Fruit fly (Drosophila melanogaster) whole organism, embryonic: ENCODE measurements around the gene Girdin.

Source experiments
- Bteb2 ChIP-seq: fragments of 200-800 bp; sonication (Bioruptor generic); optimal IDR thresholded peaks from 2 replicates; lab custom pipeline; 2016; ENCODE audit warnings: missing biosample characterization, missing genetic modification characterization
- CG11456 ChIP-seq: fragments of 200-800 bp; sonication (Bioruptor generic); IDR thresholded peaks from 3 replicates; pipeline ENCODE4 v1.3.6; 2022; ENCODE audit warnings: missing biosample characterization, missing genetic modification characterization
- CG12071 ChIP-seq: fragments of 200-800 bp; sonication (Bioruptor generic); optimal IDR thresholded peaks from 3 replicates; lab custom pipeline; 2018; ENCODE audit warnings: missing biosample characterization, mild to moderate bottlenecking, missing genetic modification characterization
- CG13296 ChIP-seq: fragments of 200-800 bp; sonication (Bioruptor generic); optimal IDR thresholded peaks from 3 replicates; lab custom pipeline; 2018; ENCODE audit warnings: missing biosample characterization, mild to moderate bottlenecking, missing genetic modification characterization
- CG15601 ChIP-seq: fragments of 200-800 bp; sonication (Bioruptor generic); optimal IDR thresholded peaks from 3 replicates; lab custom pipeline; 2019; ENCODE audit warnings: missing biosample characterization, mild to moderate bottlenecking, missing genetic modification characterization, moderate library complexity
- CG2116 ChIP-seq: fragments of 200-800 bp; sonication (Bioruptor generic); optimal IDR thresholded peaks from 3 replicates; lab custom pipeline; 2018; ENCODE audit warnings: missing biosample characterization, mild to moderate bottlenecking, missing genetic modification characterization
- CG2129 ChIP-seq: fragments of 200-800 bp; sonication (Bioruptor generic); IDR thresholded peaks from 2 replicates; pipeline ENCODE4 v1.3.6; 2022; ENCODE audit warnings: missing biosample characterization, missing genetic modification characterization; ENCODE audit not compliant: partially characterized antibody
- CG2712 ChIP-seq: fragments of 200-800 bp; optimal IDR thresholded peaks from 3 replicates; lab custom pipeline; 2019; ENCODE audit warnings: missing biosample characterization, mild to moderate bottlenecking, missing genetic modification characterization, moderate library complexity
- CG31365 ChIP-seq: fragments of 200-800 bp; sonication (Bioruptor generic); optimal IDR thresholded peaks from 2 replicates; lab custom pipeline; 2018; ENCODE audit warnings: missing biosample characterization, mild to moderate bottlenecking, missing genetic modification characterization
- CG34376 ChIP-seq: fragments of 200-800 bp; sonication (Bioruptor generic); optimal IDR thresholded peaks from 2 replicates; lab custom pipeline; 2018; ENCODE audit warnings: missing biosample characterization, mild to moderate bottlenecking, missing genetic modification characterization
- CG7839 ChIP-seq: fragments of 200-800 bp; sonication (Bioruptor generic); optimal IDR thresholded peaks from 3 replicates; lab custom pipeline; 2018; ENCODE audit warnings: missing biosample characterization, mild to moderate bottlenecking, missing genetic modification characterization, moderate library complexity
- D19A ChIP-seq: fragments of 200-800 bp; optimal IDR thresholded peaks from 3 replicates; lab custom pipeline; 2019; ENCODE audit warnings: missing biosample characterization, mild to moderate bottlenecking, missing genetic modification characterization, moderate library complexity
- Deaf1 ChIP-seq: fragments of 200-800 bp; optimal IDR thresholded peaks from 3 replicates; lab custom pipeline; 2019; ENCODE audit warnings: missing biosample characterization, mild to moderate bottlenecking, missing genetic modification characterization, moderate library complexity
- Dfd ChIP-seq, 2 experiments: fragments of >200 bp; optimal IDR thresholded peaks; 2 replicates each; lab custom pipeline; 2017; ENCODE audit warnings: missing biosample characterization in 2 of 2, missing genetic modification characterization in 2 of 2
- Dll ChIP-seq: fragments of 200-800 bp; sonication (Bioruptor generic); IDR thresholded peaks from 4 replicates; pipeline ENCODE4 v1.3.6; 2022; ENCODE audit warnings: missing biosample characterization, missing genetic modification characterization; ENCODE audit not compliant: partially characterized antibody
- Doc2 ChIP-seq: fragments of 200-800 bp; sonication (Bioruptor generic); IDR thresholded peaks from 2 replicates; pipeline ENCODE4 v1.3.6; 2022; ENCODE audit warnings: missing biosample characterization, missing genetic modification characterization
- Elba2 ChIP-seq: fragments of 200-800 bp; sonication (Bioruptor generic); optimal IDR thresholded peaks from 3 replicates; lab custom pipeline; 2016; ENCODE audit warnings: missing biosample characterization, missing genetic modification characterization
- GATAe ChIP-seq: fragments of 200-800 bp; sonication (Bioruptor generic); conservative IDR thresholded peaks from 2 replicates; pipeline ENCODE4 v1.3.6; 2022; ENCODE audit warnings: missing biosample characterization, missing genetic modification characterization
- H15 ChIP-seq: fragments of 200-800 bp; sonication (Bioruptor generic); IDR thresholded peaks from 3 replicates; pipeline ENCODE4 v1.3.6; 2022; ENCODE audit warnings: missing biosample characterization, missing genetic modification characterization
- H2.0 ChIP-seq: fragments of 200-800 bp; sonication (Bioruptor generic); IDR thresholded peaks from 2 replicates; pipeline ENCODE4 v1.3.6; 2022; ENCODE audit warnings: missing biosample characterization, missing genetic modification characterization
- HLH4C ChIP-seq: fragments of 200-800 bp; sonication (Bioruptor generic); IDR thresholded peaks from 3 replicates; pipeline ENCODE4 v1.3.6; 2022; ENCODE audit warnings: missing biosample characterization, missing genetic modification characterization; ENCODE audit not compliant: partially characterized antibody
- Med ChIP-seq: fragments of 200-800 bp; sonication (Bioruptor generic); peaks from one replicate; lab custom pipeline; 2016; ENCODE audit warnings: missing biosample characterization, missing genetic modification characterization, mild to moderate bottlenecking, inconsistent platforms, moderate library complexity
- Ravus ChIP-seq: fragments of 200-800 bp; sonication (Bioruptor generic); IDR thresholded peaks from 2 replicates; pipeline ENCODE4 v1.3.6; 2022; ENCODE audit warnings: missing biosample characterization, missing genetic modification characterization
- Six4 ChIP-seq: fragments of 200-800 bp; sonication (Bioruptor generic); optimal IDR thresholded peaks from 2 replicates; lab custom pipeline; 2016; ENCODE audit warnings: missing biosample characterization, missing genetic modification characterization
- Sox100B ChIP-seq: fragments of 200-800 bp; sonication (Bioruptor generic); optimal IDR thresholded peaks from 3 replicates; lab custom pipeline; 2018; ENCODE audit warnings: missing biosample characterization, mild to moderate bottlenecking, missing genetic modification characterization
- Trl ChIP-seq, 3 experiments: fragments of >200 bp in 2 of 3; fragments of 200-800 bp in 1 of 3; sonication (Bioruptor generic) in 1 of 3; optimal IDR thresholded peaks; 2 replicates in 1 of 3; 3 replicates in 2 of 3; lab custom pipeline; 2016 to 2017; ENCODE audit warnings: missing biosample characterization in 1 of 3, missing genetic modification characterization in 1 of 3
- chinmo ChIP-seq: fragments of 200-800 bp; sonication (Bioruptor generic); IDR thresholded peaks from 4 replicates; pipeline ENCODE4 v1.3.6; 2022; ENCODE audit warnings: missing biosample characterization, missing genetic modification characterization; ENCODE audit not compliant: partially characterized antibody
- chm ChIP-seq: fragments of 200-800 bp; sonication (Bioruptor generic); IDR thresholded peaks from 2 replicates; pipeline ENCODE4 v1.3.6; 2022; ENCODE audit warnings: missing biosample characterization, missing genetic modification characterization
- cwo ChIP-seq: fragments of 200-800 bp; sonication (Bioruptor generic); optimal IDR thresholded peaks from 3 replicates; lab custom pipeline; 2017; ENCODE audit warnings: missing biosample characterization, missing genetic modification characterization, mild to moderate bottlenecking, moderate library complexity, missing genetic modification reagents
- dpn ChIP-seq, 2 experiments: fragments of 200-800 bp; sonication (Bioruptor generic); optimal IDR thresholded peaks; 3 replicates each; lab custom pipeline; 2016; ENCODE audit warnings: missing biosample characterization in 2 of 2, missing genetic modification characterization in 2 of 2
- ewg ChIP-seq: fragments of 200-800 bp; sonication (Bioruptor generic); optimal IDR thresholded peaks from 3 replicates; lab custom pipeline; 2017; ENCODE audit warnings: mild to moderate bottlenecking, missing biosample characterization, missing genetic modification reagents, missing genetic modification characterization
- fd64A ChIP-seq: fragments of 200-800 bp; sonication (Bioruptor generic); optimal IDR thresholded peaks from 3 replicates; lab custom pipeline; 2018; ENCODE audit warnings: missing biosample characterization, mild to moderate bottlenecking, missing genetic modification characterization
- grau ChIP-seq: fragments of 200-800 bp; optimal IDR thresholded peaks from 3 replicates; lab custom pipeline; 2019; ENCODE audit warnings: missing biosample characterization, mild to moderate bottlenecking, missing genetic modification characterization, moderate library complexity
- h ChIP-seq: fragments of >200 bp; optimal IDR thresholded peaks from 2 replicates; lab custom pipeline; 2017
- hth ChIP-seq: fragments of >200 bp; optimal IDR thresholded peaks from 2 replicates; lab custom pipeline; 2017; ENCODE audit warnings: inconsistent platforms
- kah ChIP-seq: fragments of 200-800 bp; sonication (Bioruptor generic); optimal IDR thresholded peaks from 2 replicates; lab custom pipeline; 2018; ENCODE audit warnings: missing biosample characterization, mild to moderate bottlenecking, missing genetic modification characterization
- lov ChIP-seq, 2 experiments: fragments of 200-800 bp in 1 of 2; fragments of >200 bp in 1 of 2; sonication (Bioruptor generic) in 1 of 2; IDR thresholded peaks in 1 of 2; optimal IDR thresholded peaks in 1 of 2; 2 replicates in 1 of 2; 3 replicates in 1 of 2; pipeline versions ENCODE4 v1.3.6 to Lab custom; 2017 to 2022; ENCODE audit warnings: missing biosample characterization in 1 of 2, missing genetic modification characterization in 1 of 2
- mirr ChIP-seq: fragments of 200-800 bp; sonication (Bioruptor generic); optimal IDR thresholded peaks from 3 replicates; lab custom pipeline; 2018; ENCODE audit warnings: missing biosample characterization, mild to moderate bottlenecking, missing genetic modification characterization
- nerfin-2 ChIP-seq: fragments of 200-800 bp; sonication (Bioruptor generic); IDR thresholded peaks from 2 replicates; pipeline ENCODE4 v1.3.6; 2022; ENCODE audit warnings: missing biosample characterization, missing genetic modification characterization; ENCODE audit not compliant: partially characterized antibody
- peb ChIP-seq: fragments of 200-800 bp; sonication (Bioruptor generic); IDR thresholded peaks from 2 replicates; pipeline ENCODE4 v1.3.6; 2022; ENCODE audit warnings: missing biosample characterization, missing genetic modification characterization
- sna ChIP-seq: fragments of 200-800 bp; sonication (Bioruptor generic); IDR thresholded peaks from 2 replicates; pipeline ENCODE4 v1.3.6; 2022; ENCODE audit warnings: missing biosample characterization, missing genetic modification characterization; ENCODE audit not compliant: partially characterized antibody
- tgo ChIP-seq: fragments of 200-800 bp; sonication (Bioruptor generic); IDR thresholded peaks from 3 replicates; pipeline ENCODE4 v1.3.6; 2022; ENCODE audit warnings: missing biosample characterization, missing genetic modification characterization
- tna ChIP-seq: fragments of 200-800 bp; sonication (Bioruptor generic); IDR thresholded peaks from 2 replicates; pipeline ENCODE4 v1.3.6; 2022; ENCODE audit warnings: missing biosample characterization, missing genetic modification characterization; ENCODE audit not compliant: partially characterized antibody
- trh ChIP-seq: fragments of 200-800 bp; sonication (Bioruptor generic); optimal IDR thresholded peaks from 2 replicates; lab custom pipeline; 2016; ENCODE audit warnings: missing biosample characterization, missing genetic modification characterization
- usp ChIP-seq: fragments of >200 bp; optimal IDR thresholded peaks from 2 replicates; lab custom pipeline; 2017; ENCODE audit warnings: missing biosample characterization, missing genetic modification characterization
- zen2 ChIP-seq: fragments of 200-800 bp; sonication (Bioruptor generic); IDR thresholded peaks from 3 replicates; pipeline ENCODE4 v1.3.6; 2022; ENCODE audit warnings: missing biosample characterization, missing genetic modification characterization; ENCODE audit not compliant: partially characterized antibody

Gene Girdin

DNA sequence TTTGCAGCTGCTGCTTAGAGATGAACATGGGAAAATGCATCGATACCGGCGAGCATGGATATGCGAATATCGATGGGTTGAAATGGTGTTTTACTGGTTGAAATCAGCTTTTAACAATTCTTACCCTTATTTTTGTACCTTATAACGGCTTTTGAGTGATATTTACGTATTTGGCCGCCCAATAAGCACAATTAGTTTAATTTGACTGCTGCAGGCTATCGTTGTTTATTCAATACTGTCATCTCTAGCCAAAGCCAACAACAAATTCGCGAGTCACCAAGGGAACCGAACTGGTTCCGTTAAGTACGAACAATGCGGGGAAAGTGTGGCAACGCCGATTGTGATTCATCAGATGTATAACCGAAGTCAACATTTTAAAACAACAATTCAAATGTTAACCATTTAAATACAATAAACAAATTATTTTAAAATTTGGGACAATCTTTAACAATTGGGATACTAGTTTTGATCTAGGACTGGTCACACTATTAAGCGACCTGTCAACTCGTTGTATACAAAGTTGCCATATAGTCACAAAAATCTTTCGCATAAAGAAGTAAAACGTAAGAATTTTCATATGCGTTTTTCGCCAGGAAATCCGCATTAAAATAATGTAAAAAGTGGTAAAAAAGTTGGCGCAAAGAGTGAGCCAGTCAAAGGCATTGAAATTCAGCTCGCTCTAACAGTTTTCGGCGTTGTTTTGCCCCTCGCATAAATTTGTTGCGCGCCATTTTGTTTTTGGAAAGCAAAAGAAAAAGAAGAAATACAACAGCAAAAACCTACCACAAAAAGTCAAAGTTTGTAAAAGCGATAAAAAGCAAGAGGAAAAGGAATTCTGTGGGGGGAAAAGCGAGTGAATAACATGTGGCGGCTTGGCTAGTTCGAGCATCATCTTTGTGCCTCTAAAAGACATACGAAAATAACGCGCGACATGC, 30.3 kb upstream of the Girdin start, which contains the start of the genes Usp5 and BtbVII (continued):
- TF ChIP-seq CG12071 (GFP tag; lab: Kevin White, UChicago) (no peak), cwo (GFP tag; lab: Kevin White, UChicago) (no peak), Ravus (no peak), h (lab: Kevin White, UChicago) (no peak), Med (GFP tag; lab: Kevin White, UChicago) (peak; percentile 96), fd64A (GFP tag; lab: Kevin White, UChicago) (no peak), dpn (GFP tag; optimal IDR thresholded peaks at IDR 0.05; lab: Kevin White, UChicago) (peak; percentile 67 to 80), D19A (no peak), CG2116 (peak; percentile 71), mirr (GFP tag; lab: Kevin White, UChicago) (peak; percentile 62), CG2129 (GFP tag; lab: Robert Waterston, UW) (peak; percentile 96), CG2712 (tag; lab: Kevin White, UChicago) (peak; percentile 46), CG11456 (GFP tag; lab: Robert Waterston, UW) (no peak), chinmo (GFP tag; lab: Robert Waterston, UW) (peak; percentile 99), trh (GFP tag; lab: Kevin White, UChicago) (no peak), CG7839 (tag; lab: Kevin White, UChicago) (peak; percentile 41), kah (GFP tag; lab: Kevin White, UChicago) (no peak), H15 (GFP tag; lab: Robert Waterston, UW) (0 out of 3 replicates have a peak, but pooled peaks have one; percentile 13), Doc2 (no peak), peb (GFP tag; lab: Robert Waterston, UW) (0 out of 2 replicates have a peak, but pooled peaks have one; percentile 17), Trl (optimal IDR thresholded peaks at IDR 0.05; lab: Kevin White, UChicago) (no peak), Trl (GFP tag; optimal IDR thresholded peaks at IDR 0.05; lab: Kevin White, UChicago) (peak; percentile 67), grau (tag; lab: Kevin White, UChicago) (peak; percentile 59), GATAe (GFP tag; lab: Robert Waterston, UW) (no peak), H2.0 (peak; percentile 47; the same call in 1 of the 2 replicates), zen2 (GFP tag; lab: Robert Waterston, UW) (peak; percentile 97), Deaf1 (tag; lab: Kevin White, UChicago) (no peak), CG15601 (tag; lab: Kevin White, UChicago) (peak; percentile 54), Elba2 (GFP tag; lab: Kevin White, UChicago) (peak; percentile 96), ewg (GFP tag; lab: Kevin White, UChicago) (peak; percentile 46), Six4 (GFP tag; lab: Kevin White, UChicago) (peak; percentile 64), Bteb2 (GFP tag; lab: Kevin White, UChicago) (peak; percentile 57), Dfd (GFP tag; optimal IDR thresholded peaks at IDR 0.05; lab: Kevin White, UChicago) (no peak), sna (GFP tag; lab: Robert Waterston, UW) (peak; percentile 99), Sox100B (GFP tag; lab: Kevin White, UChicago) (no peak), HLH4C (GFP tag; lab: Robert Waterston, UW) (peak; percentile 93), hth (lab: Kevin White, UChicago) (no peak), CG34376 (GFP tag; lab: Kevin White, UChicago) (peak; percentile 81), chm (GFP tag; lab: Robert Waterston, UW) (peak; percentile 36; the same call in 1 of the 2 replicates), tna (GFP tag; lab: Robert Waterston, UW) (peak; percentile 86), usp (GFP tag; lab: Kevin White, UChicago) (no peak), tgo (GFP tag; lab: Robert Waterston, UW) (peak; percentile 60; the same call in 1 of the 3 replicates), Dll (peak; percentile 100), nerfin-2 (GFP tag; lab: Robert Waterston, UW) (peak; percentile 85), lov (optimal IDR thresholded peaks at IDR 0.05; lab: Kevin White, UChicago) (no peak), lov (GFP tag; IDR thresholded peaks at IDR 0.05; lab: Robert Waterston, UW) (no peak), CG13296 (GFP tag; lab: Kevin White, UChicago) (peak; percentile 39), CG31365 (tag; lab: Kevin White, UChicago) (peak; percentile 38)
